Fruit fly (Drosophila melanogaster) whole organism, pupa: Measurements from ENCODE around the gene CG6013.
A peak's percentile ranks its signal among the peaks of the same experiment; 100 is the strongest.

ENCODE experiments used
- CG10348 ChIP-seq: fragments of 200-800 bp; sonication (Bioruptor generic); IDR thresholded peaks from 2 replicates; pipeline ENCODE4 v1.3.6; 2022; ENCODE audit warnings: missing biosample characterization, missing genetic modification characterization
- CG12605 ChIP-seq: fragments of 200-800 bp; sonication (Bioruptor generic); IDR thresholded peaks from 2 replicates; pipeline ENCODE4 v1.3.6; 2022; ENCODE audit warnings: missing biosample characterization, missing genetic modification characterization
- CG13204 ChIP-seq: fragments of 200-800 bp; sonication (Bioruptor generic); optimal IDR thresholded peaks from 2 replicates; lab custom pipeline; 2018; ENCODE audit warnings: missing biosample characterization, mild to moderate bottlenecking, missing genetic modification characterization, moderate library complexity
- CG14655 ChIP-seq: fragments of 200-800 bp; sonication (Bioruptor generic); optimal IDR thresholded peaks from 3 replicates; lab custom pipeline; 2017; ENCODE audit warnings: mild to moderate bottlenecking, missing biosample characterization, missing genetic modification reagents, missing genetic modification characterization
- CG15710 ChIP-seq: fragments of 200-800 bp; sonication (Bioruptor generic); optimal IDR thresholded peaks from 2 replicates; lab custom pipeline; 2018; ENCODE audit warnings: missing biosample characterization, mild to moderate bottlenecking, missing genetic modification characterization, moderate library complexity
- CG17806 ChIP-seq: fragments of 200-800 bp; sonication (Bioruptor generic); optimal IDR thresholded peaks from 2 replicates; lab custom pipeline; 2018; ENCODE audit warnings: missing biosample characterization, mild to moderate bottlenecking, missing genetic modification characterization, moderate library complexity
- CG32121 ChIP-seq: fragments of 200-800 bp; sonication (Bioruptor generic); IDR thresholded peaks from 2 replicates; pipeline ENCODE4 v1.3.6; 2022; ENCODE audit warnings: missing biosample characterization, missing genetic modification characterization
- CG34367 ChIP-seq: fragments of 200-800 bp; sonication (Bioruptor generic); optimal IDR thresholded peaks from 2 replicates; lab custom pipeline; 2018; ENCODE audit warnings: missing biosample characterization, mild to moderate bottlenecking, missing genetic modification characterization
- CG4496 ChIP-seq: fragments of 200-800 bp; sonication (Bioruptor generic); IDR thresholded peaks from 3 replicates; pipeline ENCODE4 v1.3.6; 2022; ENCODE audit warnings: missing biosample characterization, missing genetic modification characterization
- CG8159 ChIP-seq: fragments of 200-800 bp; sonication (Bioruptor generic); optimal IDR thresholded peaks from 3 replicates; lab custom pipeline; 2018; ENCODE audit warnings: missing biosample characterization, mild to moderate bottlenecking, missing genetic modification characterization, moderate library complexity
- CG8301 ChIP-seq: fragments of 200-800 bp; sonication (Bioruptor generic); optimal IDR thresholded peaks from 2 replicates; lab custom pipeline; 2018; ENCODE audit warnings: missing biosample characterization, mild to moderate bottlenecking, missing genetic modification characterization
- CG9948 ChIP-seq: fragments of 200-800 bp; sonication (Bioruptor generic); optimal IDR thresholded peaks from 2 replicates; lab custom pipeline; 2018; ENCODE audit warnings: missing biosample characterization, mild to moderate bottlenecking, missing genetic modification characterization, moderate library complexity
- D1 ChIP-seq: fragments of 200-800 bp; sonication (Bioruptor generic); optimal IDR thresholded peaks from 2 replicates; lab custom pipeline; 2018; ENCODE audit warnings: missing biosample characterization, mild to moderate bottlenecking, missing genetic modification characterization, moderate library complexity
- EcR ChIP-seq: fragments of 200-800 bp; sonication (Bioruptor generic); optimal IDR thresholded peaks from 3 replicates; lab custom pipeline; 2019; ENCODE audit warnings: missing biosample characterization, missing genetic modification characterization, mild to moderate bottlenecking, moderate library complexity, missing genetic modification reagents
- Ets98B ChIP-seq: fragments of 200-800 bp; sonication (Bioruptor generic); IDR thresholded peaks from 2 replicates; pipeline ENCODE4 v1.3.6; 2022; ENCODE audit warnings: missing biosample characterization, missing genetic modification characterization
- Pif1A ChIP-seq: fragments of 200-800 bp; sonication (Bioruptor generic); optimal IDR thresholded peaks from 3 replicates; lab custom pipeline; 2016; ENCODE audit warnings: missing biosample characterization, missing genetic modification characterization
- Pif1B ChIP-seq: fragments of 200-800 bp; sonication (Bioruptor generic); optimal IDR thresholded peaks from 3 replicates; lab custom pipeline; 2016; ENCODE audit warnings: missing biosample characterization, missing genetic modification characterization
- Snoo ChIP-seq: fragments of 200-800 bp; sonication (Bioruptor generic); optimal IDR thresholded peaks from 3 replicates; lab custom pipeline; 2017; ENCODE audit warnings: missing biosample characterization, mild to moderate bottlenecking, missing genetic modification characterization, inconsistent platforms
- fd96Ca ChIP-seq: fragments of 200-800 bp; sonication (Bioruptor generic); IDR thresholded peaks from 3 replicates; pipeline ENCODE4 v1.3.6; 2022; ENCODE audit warnings: missing biosample characterization, missing genetic modification characterization
- gl ChIP-seq: fragments of 200-800 bp; sonication (Bioruptor generic); optimal IDR thresholded peaks from 2 replicates; lab custom pipeline; 2018; ENCODE audit warnings: missing biosample characterization, mild to moderate bottlenecking, missing genetic modification characterization
- rn ChIP-seq: fragments of 200-800 bp; sonication (Bioruptor generic); IDR thresholded peaks from 2 replicates; pipeline ENCODE4 v1.3.6; 2022; ENCODE audit warnings: missing biosample characterization, missing genetic modification characterization

CG6013 gene

DNA sequence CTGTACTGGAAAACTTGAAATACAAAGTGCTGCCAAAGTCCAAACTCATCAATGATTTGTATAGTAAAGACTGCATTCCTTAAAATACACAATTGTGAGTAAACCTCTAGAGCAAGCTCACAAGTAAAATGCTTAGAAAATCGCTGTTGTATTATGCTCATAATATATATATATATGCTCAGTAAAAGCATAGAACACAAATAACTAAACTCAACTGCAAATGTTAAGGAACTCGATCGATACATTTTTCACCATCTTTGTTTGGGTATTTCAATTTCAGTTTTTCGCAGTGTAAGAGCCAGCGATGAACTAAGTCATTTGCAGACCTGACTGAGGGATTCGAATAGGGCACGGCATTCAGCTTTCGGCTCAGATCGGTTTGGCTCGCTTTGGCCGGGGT is 47.8 kb downstream of the CG6013 start:
- no peak for TF ChIP-seq CG32121 (GFP tag; lab: Robert Waterston, UW)
- peak; percentile 69 for TF ChIP-seq CG17806 (tag; lab: Kevin White, UChicago)
- no peak for TF ChIP-seq CG4496 (GFP tag; lab: Robert Waterston, UW)
- TF ChIP-seq Pif1A = peak; percentile 36
- no peak for TF ChIP-seq Snoo (tag; lab: Kevin White, UChicago)
- TF ChIP-seq CG10348 (GFP tag; lab: Robert Waterston, UW) = no peak
- no peak for TF ChIP-seq Ets98B (GFP tag; lab: Robert Waterston, UW)
- TF ChIP-seq Pif1B (GFP tag; lab: Kevin White, UChicago) = peak; percentile 36
- TF ChIP-seq CG8159 (tag; lab: Kevin White, UChicago) = peak; percentile 54
- TF ChIP-seq CG8301 = peak; percentile 24
- no peak for TF ChIP-seq fd96Ca (GFP tag; lab: Robert Waterston, UW)
- no peak for TF ChIP-seq D1 (tag; lab: Kevin White, UChicago)
- peak; percentile 26 for TF ChIP-seq CG15710 (tag; lab: Kevin White, UChicago)
- no peak for TF ChIP-seq CG12605 (GFP tag; lab: Robert Waterston, UW)
- TF ChIP-seq EcR (GFP tag; lab: Kevin White, UChicago) = no peak
- no peak for TF ChIP-seq CG13204
- TF ChIP-seq CG34367 = peak; percentile 20
- TF ChIP-seq CG9948 (tag; lab: Kevin White, UChicago) = peak; percentile 63
- peak; percentile 59 for TF ChIP-seq CG14655
- no peak for TF ChIP-seq gl (tag; lab: Kevin White, UChicago)
- no peak for TF ChIP-seq rn

DNA sequence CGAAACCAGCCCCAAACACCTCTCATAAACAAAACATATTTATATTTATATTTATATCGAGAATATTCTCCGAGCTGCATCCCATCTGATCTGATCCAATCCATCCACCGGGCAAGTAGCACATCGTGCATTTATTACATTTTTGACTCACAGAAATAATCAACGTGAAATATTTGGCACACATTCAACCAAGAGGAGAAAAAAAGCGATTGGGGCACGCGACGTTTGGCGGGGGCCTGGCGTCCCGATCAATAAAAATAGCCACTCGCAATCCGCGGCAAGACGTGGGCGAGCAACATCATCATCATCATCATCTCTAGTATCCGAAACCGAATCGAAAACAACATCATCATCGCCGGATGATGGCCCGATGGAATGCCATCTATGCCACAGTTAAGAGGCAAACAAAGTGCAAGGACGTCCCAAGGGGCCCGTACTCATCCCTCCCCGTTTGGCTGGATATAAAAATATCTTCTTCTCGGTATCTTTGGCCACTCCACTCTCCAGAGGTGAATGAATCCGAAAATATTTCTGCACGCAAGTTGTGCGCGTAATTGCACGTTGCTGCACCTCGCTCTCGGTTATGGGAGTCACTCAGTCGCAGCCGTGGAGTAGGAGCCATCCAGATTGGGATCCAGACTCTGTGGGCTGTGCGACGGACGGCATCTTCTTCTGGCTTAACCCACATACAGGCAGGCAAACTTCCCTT is 49.5 kb downstream of the CG6013 start:
- peak; percentile 87 for TF ChIP-seq EcR (GFP tag; lab: Kevin White, UChicago)
- no peak for TF ChIP-seq CG15710 (tag; lab: Kevin White, UChicago)
